Fruit fly (Drosophila melanogaster): ENCODE results near the gene moi.
A peak's percentile ranks its signal among the peaks of the same experiment; 100 is the strongest.

The moi gene

DNA sequence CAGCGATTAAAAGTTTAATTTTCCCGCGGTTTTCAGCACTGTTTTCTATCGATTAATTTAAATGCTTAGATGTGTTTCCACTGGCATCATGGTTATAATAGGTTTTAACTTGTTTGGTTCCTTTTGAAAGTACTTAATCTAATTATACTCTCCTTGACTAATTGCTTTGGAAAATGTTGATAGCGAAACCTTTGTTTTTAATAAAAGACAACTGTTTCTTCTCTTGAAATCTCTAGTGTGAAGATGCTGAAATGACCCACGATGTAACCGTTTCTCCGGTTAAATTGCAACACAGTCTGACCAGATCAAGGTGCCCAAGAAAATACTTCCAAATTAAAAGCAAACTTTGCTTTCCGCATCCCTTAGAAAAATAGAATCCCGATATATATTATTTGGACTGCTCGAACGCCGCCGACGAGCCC, 43.6 kb downstream of the moi start, which contains the start of gene Dlc90F (continued):
- TF ChIP-seq Camta (GFP tag; optimal IDR thresholded peaks at IDR 0.05) (peak; percentile 78), ap (GFP tag; IDR thresholded peaks at IDR 0.05) (peak; percentile 60), MESR4 (GFP tag; optimal IDR thresholded peaks at IDR 0.05) (no peak), CG5180 (GFP tag; optimal IDR thresholded peaks at IDR 0.05) (no peak), CG8281 (tag; optimal IDR thresholded peaks at IDR 0.05) (no peak), CG34422 (GFP tag; IDR thresholded peaks at IDR 0.05) (peak; percentile 74), CG30403 (GFP tag; optimal IDR thresholded peaks at IDR 0.05) (peak; percentile 87), Ravus (GFP tag; IDR thresholded peaks at IDR 0.05) (peak; percentile 28; the same call in 1 of the 2 replicates), slou (GFP tag; optimal IDR thresholded peaks at IDR 0.05) (peak; percentile 36), Taf1 (GFP tag; IDR thresholded peaks at IDR 0.05) (peak; percentile 53; the same call in 1 of the 2 replicates), br (optimal IDR thresholded peaks at IDR 0.05) (no peak), HLH54F (GFP tag; optimal IDR thresholded peaks at IDR 0.05) (peak; percentile 81), CG13624 (GFP tag; optimal IDR thresholded peaks at IDR 0.05) (peak; percentile 88), CG8924 (tag; optimal IDR thresholded peaks at IDR 0.05) (peak; percentile 67), Ssrp (tag; optimal IDR thresholded peaks at IDR 0.05) (peak; percentile 84), CG32767 (GFP tag; IDR thresholded peaks at IDR 0.05) (0 out of 2 replicates have a peak, but pooled peaks have one; percentile 15), Lpt (GFP tag; optimal IDR thresholded peaks at IDR 0.05) (no peak), YL-1 (GFP tag; optimal IDR thresholded peaks at IDR 0.05) (peak; percentile 18), CTCF (GFP tag; optimal IDR thresholded peaks at IDR 0.05) (no peak), CG7745 (tag; optimal IDR thresholded peaks at IDR 0.05) (no peak), tgo (GFP tag; IDR thresholded peaks at IDR 0.05) (peak; percentile 85), CG17568 (GFP tag; optimal IDR thresholded peaks at IDR 0.05) (no peak), Sry-δ (GFP tag; optimal IDR thresholded peaks at IDR 0.05) (peak; percentile 78), CG12659 (GFP tag; optimal IDR thresholded peaks at IDR 0.05) (peak; percentile 94), mld (GFP tag; IDR thresholded peaks at IDR 0.05; ENCODE audit: partially characterized antibody) (no peak), Sin3A (optimal IDR thresholded peaks at IDR 0.05) (peak; percentile 99), Rx (GFP tag; IDR thresholded peaks at IDR 0.05) (peak; percentile 62; the same call in 1 of the 2 replicates), pnt (GFP tag; optimal IDR thresholded peaks at IDR 0.05) (peak; percentile 79), CG2129 (GFP tag; IDR thresholded peaks at IDR 0.05; ENCODE audit: partially characterized antibody) (no peak), ci (GFP tag; IDR thresholded peaks at IDR 0.05) (peak; percentile 84), B-H2 (GFP tag; optimal IDR thresholded peaks at IDR 0.05) (peak; percentile 67), pho (GFP tag; optimal IDR thresholded peaks at IDR 0.05) (peak; percentile 84), CG15011 (GFP tag; optimal IDR thresholded peaks at IDR 0.05) (no peak), HLH3B (GFP tag; IDR thresholded peaks at IDR 0.05) (peak; percentile 66; the same call in 1 of the 2 replicates), CG16779 (GFP tag; IDR thresholded peaks at IDR 0.05) (no peak), sna (GFP tag; IDR thresholded peaks at IDR 0.05; ENCODE audit: partially characterized antibody) (peak; percentile 12; the same call in 1 of the 2 replicates), crol (GFP tag; IDR thresholded peaks at IDR 0.05) (no peak), chm (GFP tag; IDR thresholded peaks at IDR 0.05) (0 out of 2 replicates have a peak, but pooled peaks have one; percentile 29), E2f2 (GFP tag; IDR thresholded peaks at IDR 0.05) (peak; percentile 54; the same call in 1 of the 2 replicates), CG11695 (GFP tag; IDR thresholded peaks at IDR 0.05) (peak; percentile 63; the same call in 1 of the 3 replicates), CG7987 (GFP tag; optimal IDR thresholded peaks at IDR 0.05) (no peak), scrt (GFP tag; optimal IDR thresholded peaks at IDR 0.05) (peak; percentile 17), tx (GFP tag; optimal IDR thresholded peaks at IDR 0.05) (peak; percentile 73), vfl (GFP tag; optimal IDR thresholded peaks at IDR 0.05) (peak; percentile 74), CG15073 (GFP tag; optimal IDR thresholded peaks at IDR 0.05) (no peak), CG3281 (GFP tag; optimal IDR thresholded peaks at IDR 0.05) (peak; percentile 46), crc (GFP tag; optimal IDR thresholded peaks at IDR 0.05) (peak; percentile 82), CG17186 (GFP tag; optimal IDR thresholded peaks at IDR 0.05) (peak; percentile 57), D19B (GFP tag; optimal IDR thresholded peaks at IDR 0.05) (peak; percentile 40), vvl (GFP tag; IDR thresholded peaks at IDR 0.05) (peak; percentile 81), CG1024 (GFP tag; IDR thresholded peaks at IDR 0.05) (peak; percentile 27), toy (GFP tag; IDR thresholded peaks at IDR 0.05) (no peak), Nf-YB (GFP tag; optimal IDR thresholded peaks at IDR 0.05) (peak; percentile 59)

Data from whole organism, embryonic.